Worm (Caenorhabditis elegans) whole organism, L4 larva: ENCODE measurements around the gene igcm-4.

ENCODE experiments used
- cey-2 ChIP-seq: sonication (generic microtip); optimal IDR thresholded peaks from 3 replicates; lab custom pipeline; 2017; ENCODE audit warnings: missing genetic modification characterization, mild to moderate bottlenecking, missing compliant biosample characterization, antibody characterized with exemption, borderline replicate concordance; ENCODE audit not compliant: insufficient read depth
- daf-16 ChIP-seq, 3 experiments: sonication (generic microtip); optimal IDR thresholded peaks; 2 replicates each; lab custom pipeline; 2016 to 2017; ENCODE audit warnings: missing genetic modification characterization in 3 of 3, missing genetic modification reagents in 3 of 3, mild to moderate bottlenecking in 2 of 3, missing compliant biosample characterization in 2 of 3, missing biosample characterization in 1 of 3, moderate library complexity in 1 of 3
- daf-19 ChIP-seq: fragments of 200-800 bp; sonication (Bioruptor generic); conservative IDR thresholded peaks from 2 replicates; pipeline ENCODE4 v1.3.6; 2022; ENCODE audit warnings: missing genetic modification characterization, missing compliant biosample characterization
- duxl-1 ChIP-seq: sonication (generic microtip); optimal IDR thresholded peaks from 2 replicates; lab custom pipeline; 2016; ENCODE audit warnings: mild to moderate bottlenecking, missing genetic modification characterization, moderate library complexity, missing compliant biosample characterization; ENCODE audit not compliant: poor library complexity
- fos-1 ChIP-seq: fragments of 150-350 bp; optimal IDR thresholded peaks from 2 replicates; lab custom pipeline; 2014; ENCODE audit warnings: missing biosample characterization, missing genetic modification characterization
- nhr-25 ChIP-seq: sonication (generic microtip); optimal IDR thresholded peaks from 2 replicates; lab custom pipeline; 2017; ENCODE audit warnings: missing genetic modification characterization, mild to moderate bottlenecking, missing compliant biosample characterization, antibody characterized with exemption, moderate library complexity, borderline replicate concordance; ENCODE audit not compliant: insufficient read depth
- snpc-4 ChIP-seq: fragments of 150-350 bp; optimal IDR thresholded peaks from 2 replicates; lab custom pipeline; 2014; ENCODE audit warnings: missing biosample characterization, missing genetic modification characterization
- spr-3 ChIP-seq: fragments of 200-800 bp; sonication (Bioruptor generic); optimal IDR thresholded peaks from 2 replicates; lab custom pipeline; 2018; ENCODE audit warnings: mild to moderate bottlenecking, missing genetic modification characterization, missing compliant biosample characterization

The igcm-4 gene

ce11 chrX:1989576-1989975 lies 56.6 kb downstream of the igcm-4 start, which contains the start of gene meg-3:
TSS of gene meg-3 (minus strand) at chrX:1989607.
- TF ChIP-seq fos-1 (tag; lab: Kevin White, UChicago) (no peak), cey-2 (tag; lab: Kevin White, UChicago) (no peak), nhr-25 (no peak), snpc-4 (tag; lab: Kevin White, UChicago) (no peak), daf-16 (GFP tag; optimal IDR thresholded peaks at IDR 0.05; lab: Kevin White, UChicago) (peak in 1 of 2 experiments; percentile 26), daf-16 (tag; optimal IDR thresholded peaks at IDR 0.05; lab: Kevin White, UChicago) (no peak), duxl-1 (tag; lab: Kevin White, UChicago) (peak; percentile 99), spr-3 (no peak), daf-19 (no peak)
